Worm (Caenorhabditis elegans) whole organism, late embryonic: Measurements from ENCODE around the gene ham-3.

Experiments used
- ceh-9 ChIP-seq: sonication (generic microtip); optimal IDR thresholded peaks from 2 replicates; lab custom pipeline; 2016; ENCODE audit warnings: mild to moderate bottlenecking, missing genetic modification characterization, inconsistent platforms, missing compliant biosample characterization
- hlh-30 ChIP-seq: sonication (generic microtip); optimal IDR thresholded peaks from 2 replicates; lab custom pipeline; 2017; ENCODE audit warnings: antibody characterized with exemption, missing genetic modification characterization, missing compliant biosample characterization; ENCODE audit not compliant: insufficient read depth

DNA sequence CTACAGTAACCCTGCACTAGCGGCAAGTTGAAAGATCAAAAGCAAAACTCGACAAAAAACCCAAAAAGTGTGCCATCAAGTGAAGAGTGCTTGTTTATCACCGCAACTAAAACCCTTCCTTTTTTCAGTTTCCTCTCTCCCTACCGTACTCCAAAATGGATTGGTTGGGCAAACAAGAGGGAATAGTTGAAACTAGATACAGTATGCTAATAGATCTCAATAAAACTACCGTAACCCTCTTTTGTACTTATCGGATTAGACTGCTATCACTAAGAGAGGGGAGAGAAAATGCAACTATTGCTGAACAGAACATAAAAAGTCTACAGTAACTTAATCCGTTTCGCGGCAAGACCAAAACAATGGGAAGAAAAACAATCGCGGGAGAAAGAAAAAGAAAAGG, 25.2 kb upstream of the ham-3 start:
- TF ChIP-seq hlh-30 (tag; lab: Kevin White, UChicago) (no peak), ceh-9 (tag; lab: Kevin White, UChicago) (no peak)
